Worm (Caenorhabditis elegans) whole organism, L2 larva: ENCODE data around the gene plc-3.

Source experiments
- C34F6.9 ChIP-seq: fragments of 150-350 bp; optimal IDR thresholded peaks from 2 replicates; lab custom pipeline; 2014; ENCODE audit warnings: missing biosample characterization, missing genetic modification characterization
- F13H6.1 ChIP-seq: sonication (generic microtip); optimal IDR thresholded peaks from 2 replicates; lab custom pipeline; 2016; ENCODE audit warnings: missing genetic modification characterization, missing compliant biosample characterization
- Y55F3AM.14 ChIP-seq: fragments of 200-800 bp; sonication (Bioruptor generic); optimal IDR thresholded peaks from 2 replicates; lab custom pipeline; 2018; ENCODE audit warnings: mild to moderate bottlenecking, missing genetic modification characterization, missing compliant biosample characterization
- ZK546.5 ChIP-seq: sonication (generic microtip); optimal IDR thresholded peaks from 2 replicates; lab custom pipeline; 2017; ENCODE audit warnings: missing biosample characterization, missing genetic modification characterization
- alr-1 ChIP-seq: fragments of 150-350 bp; optimal IDR thresholded peaks from 2 replicates; lab custom pipeline; 2014; ENCODE audit warnings: missing biosample characterization, missing genetic modification characterization
- aly-2 ChIP-seq: fragments of 150-350 bp; optimal IDR thresholded peaks from 2 replicates; lab custom pipeline; 2014; ENCODE audit warnings: missing biosample characterization, missing genetic modification characterization
- ama-1 ChIP-seq: fragments of 150-350 bp; optimal IDR thresholded peaks from 2 replicates; lab custom pipeline; 2018; ENCODE audit warnings: inconsistent platforms
- blmp-1 ChIP-seq: sonication (generic microtip); optimal IDR thresholded peaks from 2 replicates; lab custom pipeline; 2017; ENCODE audit warnings: missing genetic modification characterization, mild to moderate bottlenecking, missing compliant biosample characterization, antibody characterized with exemption, moderate library complexity; ENCODE audit not compliant: insufficient read depth
- crh-2 ChIP-seq: sonication (generic microtip); optimal IDR thresholded peaks from 2 replicates; lab custom pipeline; 2017; ENCODE audit warnings: missing biosample characterization, missing genetic modification characterization
- egl-27 ChIP-seq: sonication (generic microtip); optimal IDR thresholded peaks from 3 replicates; lab custom pipeline; 2017; ENCODE audit warnings: missing biosample characterization, missing genetic modification reagents, missing genetic modification characterization
- elt-1 ChIP-seq: fragments of 150-350 bp; optimal IDR thresholded peaks from 2 replicates; lab custom pipeline; 2014; ENCODE audit warnings: missing biosample characterization, missing genetic modification characterization
- fos-1 ChIP-seq: fragments of 150-350 bp; optimal IDR thresholded peaks from 2 replicates; lab custom pipeline; 2014; ENCODE audit warnings: missing biosample characterization, missing genetic modification characterization
- gmeb-1 ChIP-seq: fragments of 150-350 bp; optimal IDR thresholded peaks from 2 replicates; lab custom pipeline; 2014; ENCODE audit warnings: missing biosample characterization, missing genetic modification characterization
- lin-11 ChIP-seq: fragments of 150-350 bp; sonication (generic microtip); optimal IDR thresholded peaks from 2 replicates; lab custom pipeline; 2014; ENCODE audit warnings: missing biosample characterization, missing genetic modification characterization, inconsistent platforms, mixed read lengths
- lin-13 ChIP-seq: fragments of 150-350 bp; optimal IDR thresholded peaks from 2 replicates; lab custom pipeline; 2014; ENCODE audit warnings: missing biosample characterization, missing genetic modification reagents, missing genetic modification characterization
- lin-39 ChIP-seq: fragments of 150-350 bp; optimal IDR thresholded peaks from 2 replicates; lab custom pipeline; 2014; ENCODE audit warnings: missing biosample characterization, missing genetic modification reagents, missing genetic modification characterization
- lsy-2 ChIP-seq, 2 experiments: fragments of 150-350 bp in 1 of 2; sonication (generic microtip) in 1 of 2; optimal IDR thresholded peaks; 2 replicates each; lab custom pipeline; 2014 to 2017; ENCODE audit warnings: missing biosample characterization in 2 of 2, missing genetic modification characterization in 2 of 2
- mab-5 ChIP-seq: fragments of 150-350 bp; optimal IDR thresholded peaks from 2 replicates; lab custom pipeline; 2014; ENCODE audit warnings: missing biosample characterization, missing genetic modification characterization
- mbf-1 ChIP-seq: sonication (generic microtip); optimal IDR thresholded peaks from 2 replicates; lab custom pipeline; 2017; ENCODE audit warnings: missing biosample characterization, missing genetic modification characterization
- mdl-1 ChIP-seq, 2 experiments: fragments of 150-350 bp in 1 of 2; sonication (generic microtip) in 1 of 2; optimal IDR thresholded peaks; 2 replicates each; lab custom pipeline; 2017; ENCODE audit warnings: missing biosample characterization in 2 of 2, missing genetic modification characterization in 2 of 2
- nhr-10 ChIP-seq: sonication (generic microtip); optimal IDR thresholded peaks from 2 replicates; lab custom pipeline; 2017; ENCODE audit warnings: missing biosample characterization, missing genetic modification characterization
- nhr-11 ChIP-seq: fragments of 150-350 bp; optimal IDR thresholded peaks from 2 replicates; lab custom pipeline; 2014; ENCODE audit warnings: missing biosample characterization, missing genetic modification characterization
- nhr-12 ChIP-seq: fragments of 150-350 bp; optimal IDR thresholded peaks from 2 replicates; lab custom pipeline; 2014; ENCODE audit warnings: missing biosample characterization, missing genetic modification characterization
- nhr-129 ChIP-seq: fragments of 150-350 bp; optimal IDR thresholded peaks from 2 replicates; lab custom pipeline; 2014; ENCODE audit warnings: missing biosample characterization, missing genetic modification characterization
- nhr-21 ChIP-seq: fragments of 150-350 bp; optimal IDR thresholded peaks from 2 replicates; lab custom pipeline; 2014; ENCODE audit warnings: missing biosample characterization, missing genetic modification characterization
- nhr-23 ChIP-seq: fragments of 150-350 bp; optimal IDR thresholded peaks from 2 replicates; lab custom pipeline; 2014; ENCODE audit warnings: missing biosample characterization, missing genetic modification reagents, missing genetic modification characterization
- nhr-237 ChIP-seq: fragments of 150-350 bp; optimal IDR thresholded peaks from 2 replicates; lab custom pipeline; 2014; ENCODE audit warnings: missing biosample characterization, missing genetic modification characterization
- nhr-25 ChIP-seq: fragments of 150-350 bp; sonication (generic microtip); optimal IDR thresholded peaks from 3 replicates; lab custom pipeline; 2014; ENCODE audit warnings: missing biosample characterization, missing genetic modification characterization
- nhr-6 ChIP-seq: fragments of 150-350 bp; optimal IDR thresholded peaks from 2 replicates; lab custom pipeline; 2014; ENCODE audit warnings: missing biosample characterization, missing genetic modification characterization
- peb-1 ChIP-seq: fragments of 150-350 bp; optimal IDR thresholded peaks from 2 replicates; lab custom pipeline; 2014; ENCODE audit warnings: missing biosample characterization, missing genetic modification characterization
- sem-4 ChIP-seq: fragments of 150-350 bp; optimal IDR thresholded peaks from 2 replicates; lab custom pipeline; 2014; ENCODE audit warnings: missing biosample characterization, missing genetic modification reagents, missing genetic modification characterization
- skn-1 ChIP-seq: sonication (generic microtip); optimal IDR thresholded peaks from 2 replicates; lab custom pipeline; 2017; ENCODE audit warnings: missing biosample characterization, missing genetic modification characterization
- sma-3 ChIP-seq: sonication (generic microtip); optimal IDR thresholded peaks from 2 replicates; lab custom pipeline; 2016; ENCODE audit warnings: missing genetic modification reagents, missing genetic modification characterization, missing compliant biosample characterization
- sma-9 ChIP-seq, 2 experiments: fragments of 150-350 bp in 1 of 2; sonication (generic microtip) in 1 of 2; optimal IDR thresholded peaks; 2 replicates each; lab custom pipeline; 2014 to 2016; ENCODE audit warnings: missing genetic modification characterization in 2 of 2, mild to moderate bottlenecking in 1 of 2, missing biosample characterization in 1 of 2, missing compliant biosample characterization in 1 of 2, missing genetic modification reagents in 1 of 2, moderate library complexity in 1 of 2
- snpc-4 ChIP-seq: fragments of 150-350 bp; optimal IDR thresholded peaks from 2 replicates; lab custom pipeline; 2014; ENCODE audit warnings: missing biosample characterization, missing genetic modification characterization
- unc-39 ChIP-seq: fragments of 150-350 bp; optimal IDR thresholded peaks from 2 replicates; lab custom pipeline; 2014; ENCODE audit warnings: missing biosample characterization, missing genetic modification characterization
- unc-55 ChIP-seq: fragments of 150-350 bp; sonication (generic microtip); optimal IDR thresholded peaks from 3 replicates; lab custom pipeline; 2014; ENCODE audit warnings: missing biosample characterization, missing genetic modification reagents, missing genetic modification characterization
- unc-62 ChIP-seq: fragments of 150-350 bp; optimal IDR thresholded peaks from 2 replicates; lab custom pipeline; 2014; ENCODE audit warnings: missing biosample characterization, missing genetic modification reagents, missing genetic modification characterization
- ztf-1 ChIP-seq: fragments of 200-800 bp; sonication (Bioruptor generic); conservative IDR thresholded peaks from 2 replicates; pipeline ENCODE4 v1.3.6; 2022; ENCODE audit warnings: missing genetic modification characterization, missing compliant biosample characterization
- ztf-4 ChIP-seq: fragments of 150-350 bp; optimal IDR thresholded peaks from 2 replicates; lab custom pipeline; 2014; ENCODE audit warnings: missing biosample characterization, missing genetic modification characterization

Gene plc-3

DNA sequence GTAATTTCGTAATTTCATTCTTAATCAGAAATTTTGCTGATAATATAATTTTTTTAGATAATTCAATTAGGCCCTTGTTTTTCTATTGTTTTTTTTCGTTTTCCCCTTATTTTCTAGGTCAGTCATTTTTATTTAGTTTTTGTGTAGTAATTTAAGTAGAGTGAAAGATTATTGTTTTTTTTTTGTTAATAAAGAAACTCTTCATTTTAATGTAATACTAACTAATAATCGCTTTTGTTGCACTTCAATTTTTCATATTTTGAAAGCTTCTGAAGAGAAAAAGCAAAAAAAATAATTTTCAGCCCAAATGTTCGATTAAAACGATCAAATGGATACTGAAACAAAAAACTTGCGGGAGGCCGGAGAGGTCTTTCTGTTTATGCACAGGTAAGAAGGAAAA lies 28.3 kb downstream of the plc-3 start, which contains the start of gene F54B3.1:
TSS of gene F54B3.1 (plus strand) at position 301 of the 400 bp plus-strand sequence.
- TF ChIP-seq sem-4 (no peak), egl-27 (no peak), elt-1 (tag; lab: Kevin White, UChicago) (no peak), nhr-21 (tag; lab: Kevin White, UChicago) (no peak), lin-11 (no peak), mab-5 (tag; lab: Kevin White, UChicago) (no peak), sma-9 (GFP tag; optimal IDR thresholded peaks at IDR 0.05; lab: Kevin White, UChicago) (no peak), sma-9 (tag; optimal IDR thresholded peaks at IDR 0.05; lab: Kevin White, UChicago) (no peak), nhr-129 (tag; lab: Kevin White, UChicago) (no peak), mbf-1 (tag; lab: Kevin White, UChicago) (no peak), unc-39 (no peak), ztf-4 (tag; lab: Kevin White, UChicago) (no peak), blmp-1 (no peak), peb-1 (tag; lab: Kevin White, UChicago) (no peak), snpc-4 (tag; lab: Kevin White, UChicago) (no peak), sma-3 (GFP tag; lab: Kevin White, UChicago) (no peak), lin-13 (GFP tag; lab: Kevin White, UChicago) (no peak), lsy-2 (tag; optimal IDR thresholded peaks at IDR 0.05; lab: Kevin White, UChicago) (no peak), ZK546.5 (tag; lab: Kevin White, UChicago) (no peak)

DNA sequence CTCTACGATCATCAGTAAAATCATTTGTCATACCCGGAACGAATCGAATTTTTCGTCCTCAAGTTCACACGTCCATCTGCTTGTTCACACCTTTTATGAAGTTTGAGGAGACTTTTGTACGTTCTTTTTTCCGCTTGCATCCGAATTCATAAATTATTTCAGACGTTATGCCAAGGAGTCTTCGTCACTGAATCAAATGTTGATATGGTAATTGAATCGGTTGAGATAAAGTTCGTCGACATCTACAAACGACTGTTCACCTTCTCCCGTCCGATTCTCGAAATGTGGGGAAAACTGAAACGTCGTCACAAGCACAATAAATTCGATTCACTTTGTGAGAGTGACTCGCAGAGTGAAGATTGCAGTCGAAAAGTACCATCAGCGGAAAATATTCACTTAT lies 29.4 kb downstream of the plc-3 start:
- TF ChIP-seq lin-11: no peak
- TF ChIP-seq Y55F3AM.14 (GFP tag; lab: Kevin White, UChicago): no peak
- TF ChIP-seq gmeb-1 (tag; lab: Kevin White, UChicago): no peak
- TF ChIP-seq peb-1 (tag; lab: Kevin White, UChicago): no peak
- no peak for TF ChIP-seq ama-1 (lab: Kevin White, UChicago)
- TF ChIP-seq unc-55 (GFP tag; lab: Kevin White, UChicago): no peak
- no peak for TF ChIP-seq F13H6.1 (tag; lab: Kevin White, UChicago)
- TF ChIP-seq nhr-6: no peak
- no peak for TF ChIP-seq nhr-12 (tag; lab: Kevin White, UChicago)
- TF ChIP-seq, all 48 proteins: peak for 0

DNA sequence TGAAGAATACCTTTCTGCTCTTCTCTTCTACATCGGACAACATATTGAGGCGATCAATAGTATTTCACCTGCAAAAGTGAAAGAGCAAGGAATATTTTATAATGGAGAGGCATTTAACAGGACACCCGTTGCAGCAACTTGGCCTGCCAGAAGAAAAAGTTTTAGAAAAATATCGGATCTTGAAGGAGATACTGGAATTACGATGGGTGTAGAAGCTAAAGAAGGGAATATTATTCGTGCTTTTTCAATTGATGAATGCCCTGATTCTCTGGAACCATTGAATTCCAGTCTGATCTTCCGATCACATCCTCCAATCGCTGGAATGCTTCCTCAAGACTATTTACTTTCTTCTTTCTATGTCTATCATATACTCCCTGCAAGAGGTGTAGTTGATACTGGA lies 38.6 kb downstream of the plc-3 start:
- TF ChIP-seq ztf-4 (tag; lab: Kevin White, UChicago) (no peak), egl-27 (no peak), lin-11 (no peak), nhr-10 (tag; lab: Kevin White, UChicago) (no peak), crh-2 (tag; lab: Kevin White, UChicago) (no peak), nhr-21 (tag; lab: Kevin White, UChicago) (no peak), nhr-12 (tag; lab: Kevin White, UChicago) (no peak), elt-1 (tag; lab: Kevin White, UChicago) (no peak), nhr-6 (no peak), C34F6.9 (tag; lab: Kevin White, UChicago) (no peak), ztf-1 (GFP tag; lab: Robert Waterston, UW) (no peak), ama-1 (lab: Kevin White, UChicago) (no peak), nhr-23 (tag; lab: Kevin White, UChicago) (no peak), F13H6.1 (tag; lab: Kevin White, UChicago) (no peak), sem-4 (no peak), snpc-4 (tag; lab: Kevin White, UChicago) (no peak), alr-1 (tag; lab: Kevin White, UChicago) (no peak), sma-9 (GFP tag; optimal IDR thresholded peaks at IDR 0.05; lab: Kevin White, UChicago) (no peak), sma-9 (tag; optimal IDR thresholded peaks at IDR 0.05; lab: Kevin White, UChicago) (no peak), lin-39 (tag; lab: Kevin White, UChicago) (no peak)

DNA sequence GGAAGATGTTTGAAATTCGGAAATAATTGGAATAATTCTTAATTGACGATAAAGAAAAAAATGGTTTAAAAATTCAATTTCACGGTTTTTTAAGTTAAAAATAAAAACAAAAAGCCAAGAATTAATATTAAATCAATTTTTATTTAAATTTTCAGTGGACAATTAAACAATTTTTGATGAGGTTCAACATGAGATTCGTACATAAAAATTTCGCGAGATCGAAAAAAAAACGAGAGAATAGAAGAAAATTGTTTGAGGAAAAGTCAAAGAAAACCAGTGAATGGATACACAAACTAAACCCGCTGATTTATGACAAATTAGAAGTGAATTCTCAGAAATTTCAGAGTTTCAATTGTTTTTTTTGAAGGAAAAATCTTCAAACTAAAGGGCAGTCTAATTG lies 47.4 kb downstream of the plc-3 start, which contains the start of gene F54B3.2:
TSS of gene F54B3.2 (minus strand) at position 101 of the 400 bp plus-strand sequence.
- TF ChIP-seq unc-62 (no peak), blmp-1 (no peak), skn-1 (tag; lab: Kevin White, UChicago) (no peak), lin-39 (tag; lab: Kevin White, UChicago) (no peak), unc-39 (no peak), sma-9 (GFP tag; optimal IDR thresholded peaks at IDR 0.05; lab: Kevin White, UChicago) (no peak), sma-9 (tag; optimal IDR thresholded peaks at IDR 0.05; lab: Kevin White, UChicago) (no peak), mdl-1 (tag; optimal IDR thresholded peaks at IDR 0.05; lab: Kevin White, UChicago) (no peak), nhr-25 (tag; lab: Kevin White, UChicago) (no peak), elt-1 (tag; lab: Kevin White, UChicago) (no peak), alr-1 (tag; lab: Kevin White, UChicago) (no peak), aly-2 (tag; lab: Kevin White, UChicago) (no peak), nhr-6 (no peak), nhr-11 (tag; lab: Kevin White, UChicago) (no peak), crh-2 (tag; lab: Kevin White, UChicago) (no peak), lsy-2 (tag; optimal IDR thresholded peaks at IDR 0.05; lab: Kevin White, UChicago) (no peak), nhr-237 (tag; lab: Kevin White, UChicago) (no peak), Y55F3AM.14 (GFP tag; lab: Kevin White, UChicago) (no peak), ztf-1 (GFP tag; lab: Robert Waterston, UW) (no peak), fos-1 (no peak)
